Worm (Caenorhabditis elegans) whole organism, L1 larva: ENCODE results near the gene cyp-14A3.

ENCODE experiments used
- alr-1 ChIP-seq: fragments of 200-800 bp; sonication (Bioruptor generic); optimal IDR thresholded peaks from 2 replicates; lab custom pipeline; 2018; ENCODE audit warnings: borderline replicate concordance, mild to moderate bottlenecking, missing genetic modification characterization, missing compliant biosample characterization
- fos-1 ChIP-seq: fragments of 150-350 bp; optimal IDR thresholded peaks from 2 replicates; lab custom pipeline; 2014; ENCODE audit warnings: missing biosample characterization, missing genetic modification characterization
- mep-1 ChIP-seq: fragments of 150-350 bp; optimal IDR thresholded peaks from 2 replicates; lab custom pipeline; 2014; ENCODE audit warnings: missing biosample characterization, missing genetic modification characterization
- nhr-11 ChIP-seq: fragments of 150-350 bp; optimal IDR thresholded peaks from 2 replicates; lab custom pipeline; 2014; ENCODE audit warnings: missing biosample characterization, missing genetic modification characterization
- nhr-237 ChIP-seq: fragments of 150-350 bp; optimal IDR thresholded peaks from 2 replicates; lab custom pipeline; 2014; ENCODE audit warnings: missing biosample characterization, missing genetic modification characterization
- snu-23 ChIP-seq: sonication (generic microtip); optimal IDR thresholded peaks from 2 replicates; lab custom pipeline; 2016; ENCODE audit warnings: missing genetic modification characterization, missing compliant biosample characterization
- unc-62 ChIP-seq: fragments of 150-350 bp; optimal IDR thresholded peaks from 2 replicates; lab custom pipeline; 2014; ENCODE audit warnings: missing biosample characterization, missing genetic modification reagents, missing genetic modification characterization
- unc-86 ChIP-seq: sonication (generic microtip); optimal IDR thresholded peaks from 2 replicates; lab custom pipeline; 2016; ENCODE audit warnings: missing genetic modification characterization, missing compliant biosample characterization
- ztf-11 ChIP-seq, 2 experiments: sonication (generic microtip); optimal IDR thresholded peaks; 2 replicates each; lab custom pipeline; 2016 to 2017; ENCODE audit warnings: missing genetic modification characterization in 2 of 2, missing biosample characterization in 1 of 2, missing compliant biosample characterization in 1 of 2

DNA sequence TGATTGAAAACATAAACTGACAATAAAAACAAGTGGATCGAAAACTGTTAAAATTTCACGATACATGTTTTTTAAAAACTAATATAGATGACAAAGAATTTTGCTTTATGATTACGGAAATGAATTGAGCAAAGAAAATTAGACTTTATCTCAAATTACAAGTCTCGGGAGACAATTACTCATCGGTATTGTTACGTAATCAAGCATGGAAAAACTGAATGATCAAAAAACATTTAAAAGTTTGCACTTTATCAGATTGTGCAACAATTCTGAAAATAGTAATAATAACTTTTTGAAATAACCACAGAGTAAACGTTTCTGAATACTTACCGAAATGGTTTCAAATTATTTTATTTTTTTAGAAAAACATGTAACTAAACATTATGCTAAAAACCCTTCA lies 31.8 kb upstream of the cyp-14A3 start, which contains the start of gene srd-43:
- TF ChIP-seq ztf-11 (tag; optimal IDR thresholded peaks at IDR 0.05; lab: Kevin White, UChicago) (no peak), fos-1 (tag; lab: Kevin White, UChicago) (no peak), alr-1 (tag; lab: Kevin White, UChicago) (no peak), unc-62 (GFP tag; lab: Kevin White, UChicago) (no peak), snu-23 (no peak), unc-86 (no peak), nhr-237 (no peak), nhr-11 (tag; lab: Kevin White, UChicago) (no peak), mep-1 (tag; lab: Kevin White, UChicago) (no peak)
